Fruit fly (Drosophila melanogaster): Measurements from ENCODE around the gene Meltrin.

Gene Meltrin

dm6 chr3R:14728713-14729685, 31.9 kb upstream of the Meltrin start:
- TF ChIP-seq CrebA (GFP tag; optimal IDR thresholded peaks at IDR 0.05; ENCODE audit: borderline replicate concordance) (no peak), dsf (GFP tag; optimal IDR thresholded peaks at IDR 0.05; ENCODE audit: borderline replicate concordance) (peak; percentile 14), Mio (GFP tag; optimal IDR thresholded peaks at IDR 0.05) (no peak), foxo (GFP tag; optimal IDR thresholded peaks at IDR 0.05) (peak in 1 of 2 experiments; percentile 69), Sp1 (GFP tag; optimal IDR thresholded peaks at IDR 0.05) (peak; percentile 37), CG32264 (GFP tag; optimal IDR thresholded peaks at IDR 0.05) (no peak), psq (GFP tag; optimal IDR thresholded peaks at IDR 0.05) (peak; percentile 71), fru (GFP tag; optimal IDR thresholded peaks at IDR 0.05) (peak; percentile 61), N (GFP tag; optimal IDR thresholded peaks at IDR 0.05) (no peak), sv (GFP tag; optimal IDR thresholded peaks at IDR 0.05) (peak; percentile 19), dmrt93B (GFP tag; optimal IDR thresholded peaks at IDR 0.05) (peak; percentile 57), HLH106 (tag; optimal IDR thresholded peaks at IDR 0.05) (peak; percentile 74), Abd-B (GFP tag; optimal IDR thresholded peaks at IDR 0.05) (no peak), rgr (GFP tag; optimal IDR thresholded peaks at IDR 0.05) (peak; percentile 45), h (GFP tag; optimal IDR thresholded peaks at IDR 0.05) (peak; percentile 58), brk (GFP tag; optimal IDR thresholded peaks at IDR 0.05) (peak; percentile 32), Rel (GFP tag; optimal IDR thresholded peaks at IDR 0.05) (no peak), Rel (tag; optimal IDR thresholded peaks at IDR 0.05) (peak; percentile 94), ey (GFP tag; optimal IDR thresholded peaks at IDR 0.05) (peak; percentile 19), OdsH (GFP tag; optimal IDR thresholded peaks at IDR 0.05) (peak; percentile 57), woc (GFP tag; optimal IDR thresholded peaks at IDR 0.05) (no peak)

DNA sequence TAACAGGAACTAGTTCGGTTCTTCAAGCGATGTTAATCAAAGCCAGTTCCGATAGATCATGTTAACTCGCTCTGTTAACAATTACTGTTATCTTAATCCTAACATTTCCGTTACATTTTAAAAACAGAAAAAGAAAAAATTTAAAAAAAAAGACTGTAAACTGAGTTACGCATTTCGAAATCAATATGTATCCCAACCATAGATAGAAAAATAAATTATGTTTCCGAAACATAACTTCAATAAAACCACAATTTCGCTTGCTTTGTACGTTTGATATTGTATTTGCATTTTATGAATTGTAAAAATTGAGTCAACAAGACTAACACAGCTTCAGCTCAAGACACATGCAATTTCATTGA, 27.4 kb upstream of the Meltrin start:
- no peak for TF ChIP-seq woc (GFP tag; optimal IDR thresholded peaks at IDR 0.05)
- TF ChIP-seq tai (GFP tag; optimal IDR thresholded peaks at IDR 0.05), result peak; percentile 27

dm6 chr3R:14723671-14724500, 26.8 kb upstream of the Meltrin start, which contains the start of gene kibra:
Gene kibra (minus strand): TSS chr3R:14724261.
- TF ChIP-seq Dif (GFP tag; optimal IDR thresholded peaks at IDR 0.05; ENCODE audit: partially characterized antibody), result peak; percentile 88
- TF ChIP-seq HLH106 (tag; optimal IDR thresholded peaks at IDR 0.05), result peak; percentile 59
- TF ChIP-seq OdsH (GFP tag; optimal IDR thresholded peaks at IDR 0.05), result peak; percentile 3
- TF ChIP-seq sv (GFP tag; optimal IDR thresholded peaks at IDR 0.05), result peak; percentile 47
- peak; percentile 57 for TF ChIP-seq Hnf4 (GFP tag; optimal IDR thresholded peaks at IDR 0.05)
- peak; percentile 82 to 86 for TF ChIP-seq dl (GFP tag; optimal IDR thresholded peaks at IDR 0.05; ENCODE audit: insufficient read depth in 1 of 2, partially characterized antibody in 2 of 2)
- peak; percentile 55 for TF ChIP-seq CG9705 (GFP tag; optimal IDR thresholded peaks at IDR 0.05)
- TF ChIP-seq dsf (GFP tag; optimal IDR thresholded peaks at IDR 0.05; ENCODE audit: borderline replicate concordance), result no peak
- TF ChIP-seq ey (GFP tag; optimal IDR thresholded peaks at IDR 0.05), result peak; percentile 65
- TF ChIP-seq fru (GFP tag; optimal IDR thresholded peaks at IDR 0.05), result peak; percentile 65
- TF ChIP-seq CrebA (GFP tag; optimal IDR thresholded peaks at IDR 0.05; ENCODE audit: borderline replicate concordance), result no peak
- peak in 1 of 2 experiments; percentile 72 for TF ChIP-seq foxo (GFP tag; optimal IDR thresholded peaks at IDR 0.05)
- TF ChIP-seq brk (GFP tag; optimal IDR thresholded peaks at IDR 0.05), result peak; percentile 37
- TF ChIP-seq h (GFP tag; optimal IDR thresholded peaks at IDR 0.05), result peak; percentile 84
- peak; percentile 57 for TF ChIP-seq psq (GFP tag; optimal IDR thresholded peaks at IDR 0.05)
- peak; percentile 84 for TF ChIP-seq Hr78 (GFP tag; optimal IDR thresholded peaks at IDR 0.05)
- peak; percentile 68 for TF ChIP-seq tai (GFP tag; optimal IDR thresholded peaks at IDR 0.05)
- TF ChIP-seq Sp1 (GFP tag; optimal IDR thresholded peaks at IDR 0.05), result peak; percentile 48
- peak; percentile 97 for TF ChIP-seq N (GFP tag; optimal IDR thresholded peaks at IDR 0.05)
- TF ChIP-seq br (GFP tag; optimal IDR thresholded peaks at IDR 0.05), result peak; percentile 13
- TF ChIP-seq Vsx2 (GFP tag; optimal IDR thresholded peaks at IDR 0.05; ENCODE audit: partially characterized antibody), result no peak
- peak; percentile 46 for TF ChIP-seq dmrt93B (GFP tag; optimal IDR thresholded peaks at IDR 0.05)
- TF ChIP-seq Hr83 (GFP tag; optimal IDR thresholded peaks at IDR 0.05; ENCODE audit: poor library complexity, severe bottlenecking), result peak; percentile 60
- no peak for TF ChIP-seq CG32264 (GFP tag; optimal IDR thresholded peaks at IDR 0.05)
- no peak for TF ChIP-seq GATAd (GFP tag; optimal IDR thresholded peaks at IDR 0.05)
- TF ChIP-seq Myc (optimal IDR thresholded peaks at IDR 0.05), result peak; percentile 52
- TF ChIP-seq Jra (GFP tag; optimal IDR thresholded peaks at IDR 0.05), result peak; percentile 57
- no peak for TF ChIP-seq Dfd (GFP tag; optimal IDR thresholded peaks at IDR 0.05)
- no peak for TF ChIP-seq sage (GFP tag; optimal IDR thresholded peaks at IDR 0.05)
- TF ChIP-seq rgr (GFP tag; optimal IDR thresholded peaks at IDR 0.05), result peak; percentile 51
- TF ChIP-seq pan (optimal IDR thresholded peaks at IDR 0.05), result no peak
- TF ChIP-seq jim (GFP tag; optimal IDR thresholded peaks at IDR 0.05), result peak; percentile 74
- peak; percentile 70 for TF ChIP-seq woc (GFP tag; optimal IDR thresholded peaks at IDR 0.05)
- TF ChIP-seq usp (GFP tag; optimal IDR thresholded peaks at IDR 0.05), result no peak
- no peak for TF ChIP-seq lola (GFP tag; optimal IDR thresholded peaks at IDR 0.05)
- TF ChIP-seq Mio (GFP tag; optimal IDR thresholded peaks at IDR 0.05), result no peak
- no peak for TF ChIP-seq Abd-B (GFP tag; optimal IDR thresholded peaks at IDR 0.05)
- no peak for TF ChIP-seq Rel (GFP tag; optimal IDR thresholded peaks at IDR 0.05)
- TF ChIP-seq Rel (tag; optimal IDR thresholded peaks at IDR 0.05), result peak; percentile 97
